Fruit fly (Drosophila melanogaster): Measurements from ENCODE around the gene CG32262.

The CG32262 gene

dm6 chr3L:3814010-3814833, 4.2 kb upstream of the CG32262 start, which contains the start of gene Scsalpha1 (continued):
- TF ChIP-seq CG6163 (GFP tag; IDR thresholded peaks at IDR 0.05) (no peak; the same call in 1 of the 3 replicates), Eip93F (GFP tag; optimal IDR thresholded peaks at IDR 0.05) (no peak), Met (GFP tag; optimal IDR thresholded peaks at IDR 0.05) (no peak), Sox14 (GFP tag; optimal IDR thresholded peaks at IDR 0.05) (peak; percentile 20), Lpt (GFP tag; optimal IDR thresholded peaks at IDR 0.05) (no peak), CG11762 (GFP tag; optimal IDR thresholded peaks at IDR 0.05; ENCODE audit: insufficient read depth) (peak; percentile 15), CG15336 (GFP tag; IDR thresholded peaks at IDR 0.05) (peak; percentile 46; the same call in 1 of the 2 replicates), salr (GFP tag; optimal IDR thresholded peaks at IDR 0.05) (peak; percentile 7 to 21), CG3032 (tag; optimal IDR thresholded peaks at IDR 0.05) (no peak), Sox15 (GFP tag; optimal IDR thresholded peaks at IDR 0.05) (peak; percentile 21), CG8632 (GFP tag; optimal IDR thresholded peaks at IDR 0.05) (no peak), CG16779 (tag; optimal IDR thresholded peaks at IDR 0.05) (no peak), dac (GFP tag; optimal IDR thresholded peaks at IDR 0.05) (peak; percentile 1), Ets96B (tag; optimal IDR thresholded peaks at IDR 0.05) (peak; percentile 7), CG6808 (GFP tag; optimal IDR thresholded peaks at IDR 0.05) (peak; percentile 38), topi (GFP tag; optimal IDR thresholded peaks at IDR 0.05) (peak; percentile 10), net (GFP tag; optimal IDR thresholded peaks at IDR 0.05) (no peak), ss (GFP tag; optimal IDR thresholded peaks at IDR 0.05) (peak; percentile 43 to 63), fd85E (GFP tag; optimal IDR thresholded peaks at IDR 0.05) (no peak), Eip75B (GFP tag; optimal IDR thresholded peaks at IDR 0.05) (no peak), CG34406 (GFP tag; optimal IDR thresholded peaks at IDR 0.05) (peak; percentile 50), achi (GFP tag; optimal IDR thresholded peaks at IDR 0.05) (no peak), CG6276 (GFP tag; optimal IDR thresholded peaks at IDR 0.05) (no peak), CG6854 (GFP tag; optimal IDR thresholded peaks at IDR 0.05) (peak; percentile 35), CG6792 (GFP tag; optimal IDR thresholded peaks at IDR 0.05) (peak; percentile 38), esn (GFP tag; optimal IDR thresholded peaks at IDR 0.05) (peak; percentile 55), acj6 (GFP tag; optimal IDR thresholded peaks at IDR 0.05) (peak; percentile 43), Hr38 (GFP tag; optimal IDR thresholded peaks at IDR 0.05) (no peak), svp (GFP tag) (peak; percentile 98), fkh (GFP tag; optimal IDR thresholded peaks at IDR 0.05) (peak; percentile 7), CG31627 (GFP tag; optimal IDR thresholded peaks at IDR 0.05) (peak; percentile 47)

- TF ChIP-seq Sox14 (GFP tag; optimal IDR thresholded peaks at IDR 0.05) (no peak), Eip78C (GFP tag) (peak; percentile 16), Sox102F (GFP tag; optimal IDR thresholded peaks at IDR 0.05) (no peak)
Measured at dm6 chr3L:3811089-3811488, 1.1 kb upstream of the CG32262 start, which contains the start of the genes CG32263 and PIG-B. Gene CG32263 (minus strand): TSS chr3L:3811114. Gene PIG-B (plus strand): TSS chr3L:3811263.

- TF ChIP-seq CG6808 (GFP tag; optimal IDR thresholded peaks at IDR 0.05) (no peak), CG34406 (GFP tag; optimal IDR thresholded peaks at IDR 0.05) (peak; percentile 41), esn (GFP tag; optimal IDR thresholded peaks at IDR 0.05) (peak; percentile 72), CG9139 (GFP tag; optimal IDR thresholded peaks at IDR 0.05) (no peak), Ets21C (GFP tag; optimal IDR thresholded peaks at IDR 0.05) (no peak), CG1621 (tag; optimal IDR thresholded peaks at IDR 0.05) (no peak), Eip78C (GFP tag) (peak; percentile 89), CG11762 (GFP tag; optimal IDR thresholded peaks at IDR 0.05; ENCODE audit: insufficient read depth) (no peak), CG31627 (GFP tag; optimal IDR thresholded peaks at IDR 0.05) (peak; percentile 72), CG6792 (GFP tag; optimal IDR thresholded peaks at IDR 0.05) (peak; percentile 43), fd59A (GFP tag; optimal IDR thresholded peaks at IDR 0.05) (no peak), Eip93F (GFP tag; optimal IDR thresholded peaks at IDR 0.05) (no peak), CG6163 (GFP tag; IDR thresholded peaks at IDR 0.05) (no peak), dsx (GFP tag; optimal IDR thresholded peaks at IDR 0.05; ENCODE audit: poor library complexity, severe bottlenecking) (no peak), CG10669 (GFP tag; optimal IDR thresholded peaks at IDR 0.05) (no peak), lz (GFP tag; optimal IDR thresholded peaks at IDR 0.05) (peak; percentile 71), CG11294 (GFP tag; IDR thresholded peaks at IDR 0.05) (no peak; the same call in 1 of the 2 replicates), eg (GFP tag; IDR thresholded peaks at IDR 0.05) (no peak), svp (GFP tag) (no peak), CG8632 (GFP tag; optimal IDR thresholded peaks at IDR 0.05) (no peak), cyc (GFP tag; optimal IDR thresholded peaks at IDR 0.05) (peak; percentile 46), vri (GFP tag; optimal IDR thresholded peaks at IDR 0.05) (no peak), Gug (GFP tag; IDR thresholded peaks at IDR 0.05) (no peak), Ets96B (tag; optimal IDR thresholded peaks at IDR 0.05) (peak; percentile 42), spab (GFP tag; optimal IDR thresholded peaks at IDR 0.05) (no peak)
Measured at dm6 chr3L:3806330-3806729, 3.7 kb downstream of the CG32262 start, which contains the start of the genes CG32264, ntc and IntS10. Gene CG32264 (minus strand): TSS chr3L:3806459. Gene ntc (minus strand): TSS chr3L:3806459. Gene IntS10 (plus strand): TSS chr3L:3806710.

All from whole organism, prepupa.